Fruit fly (Drosophila melanogaster) whole organism, adult: ENCODE results near the gene CtsF.
A peak's percentile ranks its signal among the peaks of the same experiment; 100 is the strongest.

ENCODE experiments used
- CG11617 ChIP-seq: fragments of 200-800 bp; sonication (Bioruptor generic); optimal IDR thresholded peaks from 2 replicates; lab custom pipeline; 2017; ENCODE audit warnings: mild to moderate bottlenecking, missing biosample characterization, missing genetic modification reagents, missing genetic modification characterization
- CG12768 ChIP-seq: fragments of 200-800 bp; sonication (Bioruptor generic); optimal IDR thresholded peaks from 2 replicates; lab custom pipeline; 2017; ENCODE audit warnings: missing biosample characterization, missing genetic modification characterization, mild to moderate bottlenecking, moderate library complexity, missing genetic modification reagents
- CG14711 ChIP-seq: fragments of 200-800 bp; sonication (Bioruptor generic); optimal IDR thresholded peaks from 2 replicates; lab custom pipeline; 2018; ENCODE audit warnings: missing biosample characterization, mild to moderate bottlenecking, missing genetic modification characterization, moderate library complexity
- CG1620 ChIP-seq: fragments of 200-800 bp; sonication (Bioruptor generic); optimal IDR thresholded peaks from 2 replicates; lab custom pipeline; 2016; ENCODE audit warnings: missing biosample characterization, missing genetic modification characterization
- CG33017 ChIP-seq: fragments of 200-800 bp; sonication (Bioruptor generic); optimal IDR thresholded peaks from 2 replicates; lab custom pipeline; 2018; ENCODE audit warnings: missing biosample characterization, mild to moderate bottlenecking, missing genetic modification characterization, moderate library complexity
- CG5204 ChIP-seq: fragments of 200-800 bp; sonication (Bioruptor generic); optimal IDR thresholded peaks from 2 replicates; lab custom pipeline; 2016; ENCODE audit warnings: missing biosample characterization, missing genetic modification characterization
- CG7045 ChIP-seq: fragments of 200-800 bp; sonication (Bioruptor generic); optimal IDR thresholded peaks from 2 replicates; lab custom pipeline; 2017; ENCODE audit warnings: missing biosample characterization, mild to moderate bottlenecking, missing genetic modification characterization
- CG7101 ChIP-seq: fragments of 200-800 bp; sonication (Bioruptor generic); optimal IDR thresholded peaks from 2 replicates; lab custom pipeline; 2018; ENCODE audit warnings: missing biosample characterization, mild to moderate bottlenecking, missing genetic modification characterization, moderate library complexity
- Clk ChIP-seq: fragments of 200-800 bp; sonication (Bioruptor generic); optimal IDR thresholded peaks from 2 replicates; lab custom pipeline; 2017; ENCODE audit warnings: missing biosample characterization, missing genetic modification characterization
- Crg-1 ChIP-seq: fragments of 200-800 bp; sonication (Bioruptor generic); optimal IDR thresholded peaks from 2 replicates; lab custom pipeline; 2016; ENCODE audit warnings: missing biosample characterization, missing genetic modification characterization
- Hr96 ChIP-seq: fragments of 200-800 bp; sonication (Bioruptor generic); optimal IDR thresholded peaks from 2 replicates; lab custom pipeline; 2016; ENCODE audit warnings: missing biosample characterization, missing genetic modification characterization
- Mnt ChIP-seq: fragments of 200-800 bp; sonication (Bioruptor generic); optimal IDR thresholded peaks from 2 replicates; lab custom pipeline; 2016; ENCODE audit warnings: missing biosample characterization, mild to moderate bottlenecking, missing genetic modification characterization
- bab1 ChIP-seq: fragments of 200-800 bp; sonication (Bioruptor generic); optimal IDR thresholded peaks from 3 replicates; lab custom pipeline; 2019; ENCODE audit warnings: missing biosample characterization, mild to moderate bottlenecking, missing genetic modification characterization, moderate library complexity
- cic ChIP-seq: fragments of 200-800 bp; sonication (Bioruptor generic); optimal IDR thresholded peaks from 2 replicates; lab custom pipeline; 2017; ENCODE audit warnings: missing biosample characterization, mild to moderate bottlenecking, missing genetic modification characterization, moderate library complexity
- cnc ChIP-seq, 2 experiments: fragments of >200 bp; optimal IDR thresholded peaks; 2 replicates each; lab custom pipeline; 2017
- kay ChIP-seq: fragments of 200-800 bp; sonication (Bioruptor generic); peaks from one replicate; lab custom pipeline; 2016; ENCODE audit warnings: missing biosample characterization, missing genetic modification characterization, borderline replicate concordance
- ovo ChIP-seq: fragments of 200-800 bp; sonication (Bioruptor generic); optimal IDR thresholded peaks from 2 replicates; lab custom pipeline; 2016; ENCODE audit warnings: missing biosample characterization, missing genetic modification characterization
- pad ChIP-seq: fragments of 200-800 bp; sonication (Bioruptor generic); optimal IDR thresholded peaks from 3 replicates; lab custom pipeline; 2017; ENCODE audit warnings: missing biosample characterization, missing genetic modification characterization, mild to moderate bottlenecking, moderate library complexity, missing genetic modification reagents
- tj ChIP-seq: fragments of 200-800 bp; sonication (Bioruptor generic); optimal IDR thresholded peaks from 3 replicates; lab custom pipeline; 2017; ENCODE audit warnings: missing biosample characterization, mild to moderate bottlenecking, missing genetic modification characterization, moderate library complexity
- toe ChIP-seq: fragments of 200-800 bp; sonication (Bioruptor generic); optimal IDR thresholded peaks from 2 replicates; lab custom pipeline; 2016; ENCODE audit warnings: missing biosample characterization, missing genetic modification characterization

CtsF gene

dm6 chr3R:5268495-5268894 lies 16.9 kb upstream of the CtsF start:
- TF ChIP-seq Hr96 (GFP tag; lab: Kevin White, UChicago) (no peak), CG7045 (GFP tag; lab: Kevin White, UChicago) (no peak), CG7101 (tag; lab: Kevin White, UChicago) (no peak), bab1 (GFP tag; lab: Kevin White, UChicago) (peak; percentile 3), kay (GFP tag; lab: Kevin White, UChicago) (peak; percentile 87)

dm6 chr3R:5266282-5266681 lies 14.7 kb upstream of the CtsF start:
- TF ChIP-seq Mnt (GFP tag; lab: Kevin White, UChicago): no peak
- TF ChIP-seq toe (GFP tag; lab: Kevin White, UChicago): no peak
- no peak for TF ChIP-seq CG14711 (tag; lab: Kevin White, UChicago)
- no peak for TF ChIP-seq CG5204 (GFP tag; lab: Kevin White, UChicago)
- TF ChIP-seq CG1620 (GFP tag; lab: Kevin White, UChicago): no peak
- TF ChIP-seq cic: no peak
- TF ChIP-seq CG33017 (tag; lab: Kevin White, UChicago): no peak
- TF ChIP-seq CG11617 (GFP tag; lab: Kevin White, UChicago): no peak
- no peak for TF ChIP-seq Hr96 (GFP tag; lab: Kevin White, UChicago)
- no peak for TF ChIP-seq Crg-1
- TF ChIP-seq tj (GFP tag; lab: Kevin White, UChicago): no peak
- no peak for TF ChIP-seq cnc (optimal IDR thresholded peaks at IDR 0.05; lab: Kevin White, UChicago)

DNA sequence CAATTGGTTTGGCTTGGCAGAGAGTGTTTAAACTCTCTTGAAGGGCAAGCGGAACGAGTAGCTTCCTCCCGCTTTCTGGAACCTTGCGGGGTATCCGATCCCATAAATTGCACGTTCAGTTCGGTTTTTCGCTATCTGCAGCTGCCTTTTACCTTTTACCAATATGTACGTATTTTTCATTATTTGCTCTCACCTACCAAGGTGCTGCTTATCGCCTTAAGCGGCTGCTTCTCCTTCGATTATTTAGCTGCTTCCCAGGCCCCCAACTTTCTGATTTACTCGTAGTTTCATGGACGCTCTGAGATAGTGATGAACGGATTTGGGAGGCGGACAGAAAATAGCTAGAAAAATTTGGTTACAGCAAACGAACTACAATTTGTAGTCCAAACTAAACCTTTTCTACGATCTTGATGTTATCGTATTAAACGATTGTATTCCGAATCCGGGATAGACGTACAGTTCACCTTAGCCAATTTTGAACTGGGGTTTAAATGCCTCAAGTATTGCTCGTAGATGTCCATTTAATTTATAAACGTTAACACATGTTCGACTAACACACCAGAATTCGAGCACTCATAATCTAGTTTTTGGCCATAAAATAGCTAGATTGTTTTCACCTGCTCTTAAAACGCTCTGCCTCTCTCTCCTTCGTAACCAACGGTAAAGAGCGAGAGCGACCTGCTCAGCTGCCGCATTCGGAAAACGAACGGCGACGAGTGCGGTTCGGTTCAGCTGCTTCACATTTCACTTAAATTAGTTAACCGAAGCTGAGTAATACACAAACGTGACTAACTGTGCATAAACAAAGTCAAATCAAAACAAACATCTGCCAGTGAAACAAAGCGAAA lies 12.9 kb upstream of the CtsF start:
- TF ChIP-seq CG7101 (tag; lab: Kevin White, UChicago): peak; percentile 39
- TF ChIP-seq CG11617 (GFP tag; lab: Kevin White, UChicago): peak; percentile 72
- TF ChIP-seq cnc (optimal IDR thresholded peaks at IDR 0.05; lab: Kevin White, UChicago): no peak
- peak; percentile 52 for TF ChIP-seq Mnt (GFP tag; lab: Kevin White, UChicago)
- TF ChIP-seq pad: peak; percentile 95
- peak; percentile 75 for TF ChIP-seq ovo (GFP tag; lab: Kevin White, UChicago)
- TF ChIP-seq CG1620 (GFP tag; lab: Kevin White, UChicago): peak; percentile 29
- peak; percentile 12 for TF ChIP-seq tj (GFP tag; lab: Kevin White, UChicago)
- peak; percentile 83 for TF ChIP-seq kay (GFP tag; lab: Kevin White, UChicago)
- no peak for TF ChIP-seq CG7045 (GFP tag; lab: Kevin White, UChicago)
- peak; percentile 66 for TF ChIP-seq Hr96 (GFP tag; lab: Kevin White, UChicago)
- no peak for TF ChIP-seq CG5204 (GFP tag; lab: Kevin White, UChicago)
- TF ChIP-seq Crg-1: no peak
- peak; percentile 27 for TF ChIP-seq CG12768 (GFP tag; lab: Kevin White, UChicago)
- peak; percentile 23 for TF ChIP-seq bab1 (GFP tag; lab: Kevin White, UChicago)
- peak; percentile 18 for TF ChIP-seq toe (GFP tag; lab: Kevin White, UChicago)
- TF ChIP-seq CG14711 (tag; lab: Kevin White, UChicago): peak; percentile 1
- TF ChIP-seq cic: peak; percentile 77
- peak; percentile 22 for TF ChIP-seq CG33017 (tag; lab: Kevin White, UChicago)
- TF ChIP-seq Clk (GFP tag; lab: Kevin White, UChicago): no peak

DNA sequence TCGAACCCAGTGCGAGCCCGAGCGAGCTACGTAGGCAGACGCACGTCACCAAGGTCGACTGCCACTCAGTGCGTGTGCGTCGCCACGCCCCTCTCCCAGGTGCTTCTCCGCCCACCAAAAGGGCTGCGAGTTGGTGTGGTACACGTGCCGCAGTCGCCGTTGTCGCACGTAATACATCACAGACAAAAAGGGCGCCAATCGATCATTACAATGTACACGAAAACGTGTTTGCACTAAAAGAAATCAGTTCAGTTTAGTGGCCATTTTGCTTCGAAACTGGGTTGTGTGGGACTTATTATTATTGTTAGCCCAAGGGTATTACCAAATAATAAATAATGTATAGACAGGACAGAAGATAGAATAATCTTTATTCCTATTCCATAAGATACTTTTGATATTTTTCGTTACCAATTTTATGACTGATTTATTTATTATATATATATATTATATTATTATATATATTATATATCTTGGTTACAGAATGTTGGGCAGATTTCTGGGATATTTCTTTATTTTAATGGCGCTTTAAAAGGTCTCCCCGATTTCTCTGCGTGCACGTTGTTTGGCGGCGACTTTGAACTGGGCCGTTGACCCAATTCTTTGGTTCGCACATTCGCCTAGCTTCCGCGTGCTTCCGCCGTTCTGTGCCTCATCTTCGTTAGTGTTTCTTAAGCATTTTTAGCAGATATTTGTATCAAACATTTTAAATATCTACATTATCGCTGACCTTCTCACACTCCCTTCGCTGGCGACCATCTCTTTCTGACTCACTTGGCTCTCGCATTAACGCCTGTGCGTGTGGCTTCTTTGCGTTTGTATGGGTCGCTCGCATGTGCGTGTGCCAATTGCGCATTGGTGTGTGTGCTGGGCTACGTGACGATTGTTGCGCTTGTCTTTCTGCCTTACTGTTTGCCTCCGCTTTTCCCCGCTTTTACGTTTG lies 12.0 kb upstream of the CtsF start:
- TF ChIP-seq CG33017 (tag; lab: Kevin White, UChicago): no peak
- TF ChIP-seq pad: peak; percentile 97
- TF ChIP-seq CG7101 (tag; lab: Kevin White, UChicago): peak; percentile 42
- peak; percentile 15 for TF ChIP-seq Mnt (GFP tag; lab: Kevin White, UChicago)
- TF ChIP-seq cic: peak; percentile 87
- no peak for TF ChIP-seq Clk (GFP tag; lab: Kevin White, UChicago)
- no peak for TF ChIP-seq Hr96 (GFP tag; lab: Kevin White, UChicago)
- no peak for TF ChIP-seq Crg-1
- no peak for TF ChIP-seq cnc (optimal IDR thresholded peaks at IDR 0.05; lab: Kevin White, UChicago)
- peak; percentile 95 for TF ChIP-seq kay (GFP tag; lab: Kevin White, UChicago)
- TF ChIP-seq tj (GFP tag; lab: Kevin White, UChicago): no peak
- TF ChIP-seq toe (GFP tag; lab: Kevin White, UChicago): no peak
- no peak for TF ChIP-seq bab1 (GFP tag; lab: Kevin White, UChicago)
- TF ChIP-seq CG12768 (GFP tag; lab: Kevin White, UChicago): peak; percentile 7
- TF ChIP-seq CG7045 (GFP tag; lab: Kevin White, UChicago): peak; percentile 12
- no peak for TF ChIP-seq CG1620 (GFP tag; lab: Kevin White, UChicago)
- TF ChIP-seq CG14711 (tag; lab: Kevin White, UChicago): peak; percentile 50
- no peak for TF ChIP-seq ovo (GFP tag; lab: Kevin White, UChicago)
- no peak for TF ChIP-seq CG5204 (GFP tag; lab: Kevin White, UChicago)
- TF ChIP-seq CG11617 (GFP tag; lab: Kevin White, UChicago): peak; percentile 60

dm6 chr3R:5262592-5262991 lies 11.0 kb upstream of the CtsF start, which contains the start of gene Tim17a2:
Gene Tim17a2 (minus strand): TSS chr3R:5262692.
- TF ChIP-seq CG5204 (GFP tag; lab: Kevin White, UChicago) (no peak), Crg-1 (no peak), kay (GFP tag; lab: Kevin White, UChicago) (no peak), CG12768 (GFP tag; lab: Kevin White, UChicago) (no peak), CG7101 (tag; lab: Kevin White, UChicago) (no peak), Mnt (GFP tag; lab: Kevin White, UChicago) (no peak), CG33017 (tag; lab: Kevin White, UChicago) (no peak)
